Worm (Caenorhabditis elegans): ENCODE data around the gene vamp-7.

DNA sequence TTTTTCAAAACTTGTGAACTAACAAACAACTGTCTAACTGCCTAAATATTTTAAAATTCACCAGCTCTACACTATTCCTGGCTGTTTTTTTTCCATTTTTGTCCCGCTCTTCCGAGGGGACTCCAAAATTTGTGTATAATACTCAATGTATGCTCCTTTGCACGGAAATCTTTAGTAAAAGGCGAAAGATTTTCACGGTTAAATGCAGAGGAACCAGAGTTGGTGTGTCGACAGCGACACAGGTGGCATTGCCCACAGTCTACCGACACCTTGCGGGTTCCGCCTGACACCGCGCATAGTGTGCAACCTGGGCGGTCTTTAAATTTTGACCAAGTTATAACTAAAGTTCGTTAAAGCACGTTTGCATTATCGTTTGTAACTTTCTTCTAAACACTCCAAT lies 47.1 kb downstream of the vamp-7 start:
- TF ChIP-seq ama-1 (optimal IDR thresholded peaks at IDR 0.05) (no peak), ceh-19 (GFP tag; optimal IDR thresholded peaks at IDR 0.05) (no peak)

Measured in whole organism, late embryonic.